Fruit fly (Drosophila melanogaster): ENCODE results near the gene Lsp1beta.
A peak's percentile ranks its signal among the peaks of the same experiment; 100 is the strongest.

Lsp1beta gene

DNA sequence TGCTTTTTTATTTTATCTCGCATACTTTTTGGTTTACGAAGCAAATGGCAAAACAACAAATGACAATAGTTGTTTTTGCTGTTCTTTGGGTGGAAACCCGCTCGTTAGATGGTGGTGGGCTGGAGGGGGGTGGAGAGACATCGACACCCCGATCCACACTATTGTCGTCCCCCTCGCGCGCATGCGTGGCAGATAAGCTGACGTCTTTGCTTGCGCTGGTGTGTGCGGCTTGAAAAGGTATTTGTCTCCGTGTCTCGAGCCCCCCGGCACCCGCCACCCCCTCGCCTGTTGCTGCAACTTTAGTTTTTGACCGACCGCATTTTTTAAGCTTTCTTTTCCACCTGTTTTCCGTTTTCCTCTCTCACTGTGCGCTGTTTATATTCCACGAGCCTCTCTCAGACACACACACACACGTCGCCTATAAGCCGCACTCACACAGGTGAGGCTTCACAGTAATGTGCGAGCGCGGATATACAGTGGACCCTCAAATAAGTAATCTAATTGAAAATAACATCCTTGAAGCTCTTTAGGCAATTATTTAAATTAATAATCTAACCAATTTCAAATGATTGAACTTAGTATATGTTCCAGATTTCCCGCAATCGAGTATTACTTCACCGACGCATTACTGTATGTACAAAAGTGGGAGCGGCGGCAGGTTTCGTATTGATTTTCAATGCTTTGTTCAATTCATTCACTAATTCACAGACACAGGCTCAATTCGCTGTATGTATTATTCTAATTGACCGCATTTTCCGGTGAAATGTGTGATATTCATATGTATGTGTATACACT is 31.2 kb upstream of the Lsp1beta start (continued):
- TF ChIP-seq nerfin-2 (GFP tag; IDR thresholded peaks at IDR 0.05; ENCODE audit: partially characterized antibody) (no peak), CG4424 (GFP tag; optimal IDR thresholded peaks at IDR 0.05) (peak; percentile 91), seq (GFP tag; IDR thresholded peaks at IDR 0.05) (peak; percentile 95), mirr (GFP tag; optimal IDR thresholded peaks at IDR 0.05) (peak; percentile 91), Fer3 (tag; optimal IDR thresholded peaks at IDR 0.05) (peak; percentile 95), CG2875 (GFP tag; optimal IDR thresholded peaks at IDR 0.05) (peak; percentile 77), nau (GFP tag; optimal IDR thresholded peaks at IDR 0.05) (peak; percentile 74), CG6272 (GFP tag; IDR thresholded peaks at IDR 0.05) (peak; percentile 94), vvl (GFP tag; IDR thresholded peaks at IDR 0.05) (peak; percentile 98), CG17361 (GFP tag; IDR thresholded peaks at IDR 0.05) (peak; percentile 90), Doc3 (GFP tag; IDR thresholded peaks at IDR 0.05; ENCODE audit: partially characterized antibody) (no peak), MBD-R2 (GFP tag; IDR thresholded peaks at IDR 0.05) (peak; percentile 92), CG6854 (GFP tag; optimal IDR thresholded peaks at IDR 0.05) (peak; percentile 78), nmo (GFP tag; optimal IDR thresholded peaks at IDR 0.05) (peak; percentile 91), Optix (GFP tag; IDR thresholded peaks at IDR 0.05) (peak; percentile 89), ato (GFP tag; IDR thresholded peaks at IDR 0.05; ENCODE audit: partially characterized antibody) (no peak), CG30403 (GFP tag; optimal IDR thresholded peaks at IDR 0.05) (peak; percentile 94), C15 (GFP tag; IDR thresholded peaks at IDR 0.05) (peak; percentile 88), YL-1 (GFP tag; optimal IDR thresholded peaks at IDR 0.05) (peak; percentile 70), ind (GFP tag; optimal IDR thresholded peaks at IDR 0.05) (peak; percentile 93), B-H1 (GFP tag; IDR thresholded peaks at IDR 0.05) (peak; percentile 93), Mes4 (GFP tag; optimal IDR thresholded peaks at IDR 0.05) (peak; percentile 83), chm (GFP tag; IDR thresholded peaks at IDR 0.05) (peak; percentile 94), Hey (tag; optimal IDR thresholded peaks at IDR 0.05) (peak; percentile 73), CG13894 (tag; optimal IDR thresholded peaks at IDR 0.05) (peak; percentile 89), Spps (tag; optimal IDR thresholded peaks at IDR 0.05) (peak; percentile 75), tna (GFP tag; IDR thresholded peaks at IDR 0.05; ENCODE audit: partially characterized antibody) (peak; percentile 41; the same call in 1 of the 2 replicates), corto (GFP tag; optimal IDR thresholded peaks at IDR 0.05) (peak; percentile 89), Opbp (GFP tag; IDR thresholded peaks at IDR 0.05; ENCODE audit: partially characterized antibody) (peak; percentile 55; the same call in 2 of the 3 replicates), Sox100B (GFP tag; optimal IDR thresholded peaks at IDR 0.05) (peak; percentile 85), D (optimal IDR thresholded peaks at IDR 0.05) (no peak), D (GFP tag; optimal IDR thresholded peaks at IDR 0.05) (peak; percentile 87), inv (GFP tag; IDR thresholded peaks at IDR 0.05; ENCODE audit: partially characterized antibody) (no peak), fru (optimal IDR thresholded peaks at IDR 0.05) (no peak), chif (GFP tag; optimal IDR thresholded peaks at IDR 0.05) (peak; percentile 87 to 94), CG9797 (GFP tag; optimal IDR thresholded peaks at IDR 0.05) (peak; percentile 7), CG10654 (GFP tag; optimal IDR thresholded peaks at IDR 0.05) (peak; percentile 86), ro (GFP tag; IDR thresholded peaks at IDR 0.05) (peak; percentile 72), scrt (GFP tag; optimal IDR thresholded peaks at IDR 0.05) (peak; percentile 89), CTCF (GFP tag; optimal IDR thresholded peaks at IDR 0.05) (peak; percentile 29), yki (optimal IDR thresholded peaks at IDR 0.05) (no peak), CG18764 (GFP tag; optimal IDR thresholded peaks at IDR 0.05) (peak; percentile 81), lbe (GFP tag; optimal IDR thresholded peaks at IDR 0.05) (peak; percentile 94), Hr3 (GFP tag; optimal IDR thresholded peaks at IDR 0.05) (peak; percentile 85), CG6254 (GFP tag; optimal IDR thresholded peaks at IDR 0.05) (peak; percentile 37), Usf (GFP tag; optimal IDR thresholded peaks at IDR 0.05) (peak; percentile 79), CG18476 (GFP tag; optimal IDR thresholded peaks at IDR 0.05) (peak; percentile 83), maf-S (GFP tag; optimal IDR thresholded peaks at IDR 0.05) (peak; percentile 87), Dbx (GFP tag; IDR thresholded peaks at IDR 0.05) (peak; percentile 96), trem (tag; optimal IDR thresholded peaks at IDR 0.05) (peak; percentile 62)

All from whole organism, embryonic.